Worm (Caenorhabditis elegans): ENCODE measurements around the gene C27D6.3.
A peak's percentile ranks its signal among the peaks of the same experiment; 100 is the strongest.

C27D6.3 gene

ce11 chrII:5211970-5212369 lies 37.7 kb upstream of the C27D6.3 start, which contains the start of gene C34F11.2:
Gene C34F11.2, plus strand, starts transcription at chrII:5212270.
- TF ChIP-seq aha-1 (tag) (peak; percentile 90), duxl-1 (tag; optimal IDR thresholded peaks at IDR 0.05; ENCODE audit: poor library complexity) (no peak), aly-2 (tag; optimal IDR thresholded peaks at IDR 0.05) (no peak)

- TF ChIP-seq lin-39 (tag; optimal IDR thresholded peaks at IDR 0.05) (no peak), ceh-28 (tag; optimal IDR thresholded peaks at IDR 0.05) (no peak), lin-13 (GFP tag; optimal IDR thresholded peaks at IDR 0.05) (no peak), nhr-28 (tag; optimal IDR thresholded peaks at IDR 0.05) (peak; percentile 64), ceh-20 (GFP tag; IDR thresholded peaks at IDR 0.05) (no peak), nhr-237 (tag; optimal IDR thresholded peaks at IDR 0.05) (no peak), unc-62 (GFP tag; optimal IDR thresholded peaks at IDR 0.05 in 1 of 2) (peak in 1 of 2 experiments; percentile 95), unc-62 (tag; optimal IDR thresholded peaks at IDR 0.05) (no peak), pqm-1 (tag; optimal IDR thresholded peaks at IDR 0.05) (no peak), tag-97 (GFP tag; IDR thresholded peaks at IDR 0.05) (no peak), aha-1 (tag) (peak; percentile 27)
Measured at ce11 chrII:5210830-5211229, 36.6 kb upstream of the C27D6.3 start, which contains the start of gene C34F11.8. Gene C34F11.8, minus strand, starts transcription at chrII:5210964.

- TF ChIP-seq mdt-29 (GFP tag; IDR thresholded peaks at IDR 0.05) (no peak), unc-62 (GFP tag; optimal IDR thresholded peaks at IDR 0.05 in 1 of 2) (peak in 1 of 2 experiments; percentile 86), unc-62 (tag; optimal IDR thresholded peaks at IDR 0.05) (no peak)
Measured at ce11 chrII:5209122-5209521, 34.9 kb upstream of the C27D6.3 start.

ce11 chrII:5205286-5205685 lies 31.0 kb upstream of the C27D6.3 start:
- TF ChIP-seq hmg-1.1 (GFP tag; IDR thresholded peaks at IDR 0.05) = no peak
- TF ChIP-seq aha-1 (tag) = peak; percentile 82
- peak; percentile 7 for TF ChIP-seq nhr-28 (tag; optimal IDR thresholded peaks at IDR 0.05)
- no peak for TF ChIP-seq daf-16 (GFP tag; optimal IDR thresholded peaks at IDR 0.05)
- peak; percentile 16 for TF ChIP-seq daf-16 (tag; optimal IDR thresholded peaks at IDR 0.05)
- no peak for TF ChIP-seq spr-1 (tag; optimal IDR thresholded peaks at IDR 0.05)
- TF ChIP-seq lin-39 (tag; optimal IDR thresholded peaks at IDR 0.05) = no peak
- TF ChIP-seq lin-15B (tag; optimal IDR thresholded peaks at IDR 0.05) = no peak

ce11 chrII:5202930-5203329 lies 28.7 kb upstream of the C27D6.3 start, which contains the start of gene ampd-1:
Gene ampd-1, plus strand, starts transcription at chrII:5203322.
- TF ChIP-seq pqm-1 (tag; optimal IDR thresholded peaks at IDR 0.05) (peak; percentile 66), nhr-28 (tag; optimal IDR thresholded peaks at IDR 0.05) (peak; percentile 16), nhr-102 (tag; optimal IDR thresholded peaks at IDR 0.05) (peak; percentile 24), F37D6.2 (tag; optimal IDR thresholded peaks at IDR 0.05) (no peak), hlh-30 (tag; optimal IDR thresholded peaks at IDR 0.05; ENCODE audit: insufficient read depth) (peak; percentile 58), nhr-41 (GFP tag; IDR thresholded peaks at IDR 0.05) (no peak), nhr-25 (tag; optimal IDR thresholded peaks at IDR 0.05; ENCODE audit: borderline replicate concordance, insufficient read depth) (no peak), daf-16 (GFP tag; optimal IDR thresholded peaks at IDR 0.05) (peak in 1 of 2 experiments; percentile 60), daf-16 (tag; optimal IDR thresholded peaks at IDR 0.05) (peak; percentile 96), dve-1 (tag; optimal IDR thresholded peaks at IDR 0.05; ENCODE audit: insufficient read depth) (peak; percentile 88), hif-1 (tag; optimal IDR thresholded peaks at IDR 0.05) (peak in 1 of 2 experiments; percentile 10), lsy-2 (tag; optimal IDR thresholded peaks at IDR 0.05) (peak in 1 of 2 experiments; percentile 12), ceh-20 (GFP tag; IDR thresholded peaks at IDR 0.05) (no peak), dmd-6 (GFP tag; IDR thresholded peaks at IDR 0.05) (peak; percentile 44; the same call in 1 of the 2 replicates), hlh-11 (tag; optimal IDR thresholded peaks at IDR 0.05) (peak; percentile 67), php-3 (GFP tag; IDR thresholded peaks at IDR 0.05) (peak; percentile 87), nhr-76 (tag; optimal IDR thresholded peaks at IDR 0.05) (no peak)

All from whole organism, L4 larva.